Fruit fly (Drosophila melanogaster) whole organism, embryonic: Measurements from ENCODE around the gene hyd.

Experiments used
- Atf3 ChIP-seq: fragments of 200-800 bp; sonication (Bioruptor generic); optimal IDR thresholded peaks from 3 replicates; lab custom pipeline; 2016; ENCODE audit warnings: missing biosample characterization, missing genetic modification characterization
- Atf6 ChIP-seq: fragments of 200-800 bp; sonication (Bioruptor generic); IDR thresholded peaks from 2 replicates; pipeline ENCODE4 v1.3.6; 2022; ENCODE audit warnings: missing biosample characterization, missing genetic modification characterization
- B-H1 ChIP-seq: fragments of 200-800 bp; sonication (Bioruptor generic); IDR thresholded peaks from 3 replicates; pipeline ENCODE4 v1.3.6; 2022; ENCODE audit warnings: missing biosample characterization, missing genetic modification characterization
- CG1024 ChIP-seq: fragments of 200-800 bp; sonication (Bioruptor generic); IDR thresholded peaks from 2 replicates; pipeline ENCODE4 v1.3.6; 2022; ENCODE audit warnings: missing biosample characterization, missing genetic modification characterization
- CG10654 ChIP-seq: fragments of 200-800 bp; sonication (Bioruptor generic); optimal IDR thresholded peaks from 2 replicates; lab custom pipeline; 2016; ENCODE audit warnings: missing biosample characterization, missing genetic modification characterization
- CG12236 ChIP-seq: fragments of 200-800 bp; sonication (Bioruptor generic); optimal IDR thresholded peaks from 2 replicates; lab custom pipeline; 2016; ENCODE audit warnings: missing biosample characterization, missing genetic modification characterization
- CG14441 ChIP-seq: fragments of 200-800 bp; sonication (Bioruptor generic); IDR thresholded peaks from 2 replicates; pipeline ENCODE4 v1.3.6; 2022; ENCODE audit warnings: missing biosample characterization, missing genetic modification characterization
- CG1647 ChIP-seq: fragments of 200-800 bp; sonication (Bioruptor generic); optimal IDR thresholded peaks from 3 replicates; lab custom pipeline; 2016; ENCODE audit warnings: missing biosample characterization, missing genetic modification characterization
- CG16815 ChIP-seq: fragments of 200-800 bp; sonication (Bioruptor generic); optimal IDR thresholded peaks from 3 replicates; lab custom pipeline; 2017; ENCODE audit warnings: missing biosample characterization, mild to moderate bottlenecking, missing genetic modification characterization
- CG1792 ChIP-seq: fragments of 200-800 bp; sonication (Bioruptor generic); optimal IDR thresholded peaks from 2 replicates; lab custom pipeline; 2016; ENCODE audit warnings: missing biosample characterization, missing genetic modification characterization
- CG32532 ChIP-seq: fragments of 200-800 bp; sonication (Bioruptor generic); IDR thresholded peaks from 2 replicates; pipeline ENCODE4 v1.3.6; 2022; ENCODE audit warnings: missing biosample characterization, missing genetic modification characterization
- CG33557 ChIP-seq: fragments of 200-800 bp; sonication (Bioruptor generic); optimal IDR thresholded peaks from 2 replicates; lab custom pipeline; 2019; ENCODE audit warnings: missing biosample characterization, mild to moderate bottlenecking, missing genetic modification characterization, moderate library complexity
- CG34422 ChIP-seq: fragments of 200-800 bp; sonication (Bioruptor generic); IDR thresholded peaks from 3 replicates; pipeline ENCODE4 v1.3.6; 2022; ENCODE audit warnings: missing biosample characterization, missing genetic modification characterization
- CG3838 ChIP-seq: fragments of 200-800 bp; sonication (Bioruptor generic); optimal IDR thresholded peaks from 3 replicates; lab custom pipeline; 2016; ENCODE audit warnings: missing biosample characterization, missing genetic modification characterization
- CG43689 ChIP-seq: fragments of 200-800 bp; sonication (Bioruptor generic); IDR thresholded peaks from 2 replicates; pipeline ENCODE4 v1.3.6; 2022; ENCODE audit warnings: missing biosample characterization, missing genetic modification characterization
- CG7372 ChIP-seq: fragments of 200-800 bp; sonication (Bioruptor generic); IDR thresholded peaks from 2 replicates; pipeline ENCODE4 v1.3.6; 2022; ENCODE audit warnings: missing biosample characterization, missing genetic modification characterization
- CG7928 ChIP-seq: fragments of 200-800 bp; sonication (Bioruptor generic); optimal IDR thresholded peaks from 2 replicates; lab custom pipeline; 2017; ENCODE audit warnings: missing biosample characterization, mild to moderate bottlenecking, missing genetic modification characterization
- CG8924 ChIP-seq: fragments of 200-800 bp; optimal IDR thresholded peaks from 3 replicates; lab custom pipeline; 2019; ENCODE audit warnings: missing biosample characterization, mild to moderate bottlenecking, missing genetic modification characterization, moderate library complexity
- CHES-1-like ChIP-seq: fragments of 200-800 bp; sonication (Bioruptor generic); optimal IDR thresholded peaks from 2 replicates; lab custom pipeline; 2016; ENCODE audit warnings: missing biosample characterization, missing genetic modification characterization
- Dek ChIP-seq: fragments of 200-800 bp; sonication (Bioruptor generic); optimal IDR thresholded peaks from 3 replicates; lab custom pipeline; 2019; ENCODE audit warnings: missing biosample characterization, mild to moderate bottlenecking, missing genetic modification characterization, moderate library complexity
- Drgx ChIP-seq: fragments of 200-800 bp; sonication (Bioruptor generic); IDR thresholded peaks from 2 replicates; pipeline ENCODE4 v1.3.6; 2022; ENCODE audit warnings: missing biosample characterization, missing genetic modification characterization
- HLH3B ChIP-seq: fragments of 200-800 bp; sonication (Bioruptor generic); IDR thresholded peaks from 2 replicates; pipeline ENCODE4 v1.3.6; 2022; ENCODE audit warnings: missing biosample characterization, missing genetic modification characterization
- Hey ChIP-seq: fragments of 200-800 bp; sonication (Bioruptor generic); optimal IDR thresholded peaks from 3 replicates; lab custom pipeline; 2018; ENCODE audit warnings: missing biosample characterization, mild to moderate bottlenecking, missing genetic modification characterization
- MBD-R2 ChIP-seq: fragments of 200-800 bp; sonication (Bioruptor generic); IDR thresholded peaks from 2 replicates; pipeline ENCODE4 v1.3.6; 2022; ENCODE audit warnings: missing biosample characterization, missing genetic modification characterization
- Mad ChIP-seq: fragments of 200-800 bp; sonication (Bioruptor generic); optimal IDR thresholded peaks from 2 replicates; lab custom pipeline; 2016; ENCODE audit warnings: missing biosample characterization, missing genetic modification characterization
- Myb ChIP-seq: fragments of 200-800 bp; sonication (Bioruptor generic); optimal IDR thresholded peaks from 2 replicates; lab custom pipeline; 2016; ENCODE audit warnings: missing biosample characterization, missing genetic modification characterization
- NfI ChIP-seq: fragments of 200-800 bp; sonication (Bioruptor generic); optimal IDR thresholded peaks from 3 replicates; lab custom pipeline; 2018; ENCODE audit warnings: missing biosample characterization, mild to moderate bottlenecking, missing genetic modification characterization, moderate library complexity
- Opbp ChIP-seq: fragments of 200-800 bp; sonication (Bioruptor generic); IDR thresholded peaks from 3 replicates; pipeline ENCODE4 v1.3.6; 2022; ENCODE audit warnings: missing biosample characterization, missing genetic modification characterization; ENCODE audit not compliant: partially characterized antibody
- Optix ChIP-seq: fragments of 200-800 bp; sonication (Bioruptor generic); IDR thresholded peaks from 3 replicates; pipeline ENCODE4 v1.3.6; 2022; ENCODE audit warnings: missing biosample characterization, missing genetic modification characterization
- Six4 ChIP-seq: fragments of 200-800 bp; sonication (Bioruptor generic); optimal IDR thresholded peaks from 2 replicates; lab custom pipeline; 2016; ENCODE audit warnings: missing biosample characterization, missing genetic modification characterization
- Sox102F ChIP-seq: fragments of 200-800 bp; sonication (Bioruptor generic); optimal IDR thresholded peaks from 2 replicates; lab custom pipeline; 2018; ENCODE audit warnings: missing biosample characterization, mild to moderate bottlenecking, missing genetic modification characterization, moderate library complexity
- Ssrp ChIP-seq: fragments of 200-800 bp; sonication (Bioruptor generic); optimal IDR thresholded peaks from 2 replicates; lab custom pipeline; 2018; ENCODE audit warnings: missing biosample characterization, mild to moderate bottlenecking, missing genetic modification characterization, moderate library complexity
- Vsx1 ChIP-seq: fragments of 200-800 bp; sonication (Bioruptor generic); optimal IDR thresholded peaks from 2 replicates; lab custom pipeline; 2017; ENCODE audit warnings: missing biosample characterization, mild to moderate bottlenecking, missing genetic modification characterization, missing genetic modification reagents
- Xrp1 ChIP-seq: fragments of 200-800 bp; sonication (Bioruptor generic); IDR thresholded peaks from 2 replicates; pipeline ENCODE4 v1.3.6; 2022; ENCODE audit warnings: missing biosample characterization, missing genetic modification characterization
- br ChIP-seq: fragments of >200 bp; optimal IDR thresholded peaks from 2 replicates; lab custom pipeline; 2017
- bsh ChIP-seq, 2 experiments: fragments of 200-800 bp; sonication (Bioruptor generic); optimal IDR thresholded peaks; 2 replicates each; lab custom pipeline; 2017 to 2018; ENCODE audit warnings: mild to moderate bottlenecking in 2 of 2, missing biosample characterization in 2 of 2, missing genetic modification characterization in 2 of 2, moderate library complexity in 1 of 2
- cato ChIP-seq: fragments of 200-800 bp; sonication (Bioruptor generic); optimal IDR thresholded peaks from 2 replicates; lab custom pipeline; 2016; ENCODE audit warnings: missing biosample characterization, missing genetic modification characterization, borderline replicate concordance
- caup ChIP-seq: fragments of 200-800 bp; sonication (Bioruptor generic); optimal IDR thresholded peaks from 3 replicates; lab custom pipeline; 2017; ENCODE audit warnings: missing biosample characterization, mild to moderate bottlenecking, missing genetic modification characterization, moderate library complexity; ENCODE audit not compliant: severe bottlenecking
- chm ChIP-seq: fragments of 200-800 bp; sonication (Bioruptor generic); IDR thresholded peaks from 2 replicates; pipeline ENCODE4 v1.3.6; 2022; ENCODE audit warnings: missing biosample characterization, missing genetic modification characterization
- crp ChIP-seq, 2 experiments: fragments of 200-800 bp; sonication (Bioruptor generic); optimal IDR thresholded peaks; 2 replicates in 1 of 2; 3 replicates in 1 of 2; lab custom pipeline; 2017; ENCODE audit warnings: missing biosample characterization in 2 of 2, missing genetic modification characterization in 2 of 2, mild to moderate bottlenecking in 1 of 2, moderate library complexity in 1 of 2
- eve ChIP-seq, 2 experiments: fragments of >200 bp; optimal IDR thresholded peaks; 2 replicates each; lab custom pipeline; 2017; ENCODE audit warnings: missing biosample characterization in 2 of 2, missing genetic modification characterization in 2 of 2
- ham ChIP-seq: fragments of 200-800 bp; sonication (Bioruptor generic); IDR thresholded peaks from 2 replicates; pipeline ENCODE4 v1.3.6; 2022; ENCODE audit warnings: missing biosample characterization, missing genetic modification characterization
- her ChIP-seq: fragments of 200-800 bp; sonication (Bioruptor generic); optimal IDR thresholded peaks from 2 replicates; lab custom pipeline; 2016; ENCODE audit warnings: missing biosample characterization, missing genetic modification characterization
- hth ChIP-seq: fragments of >200 bp; optimal IDR thresholded peaks from 2 replicates; lab custom pipeline; 2017; ENCODE audit warnings: inconsistent platforms
- lov ChIP-seq, 2 experiments: fragments of 200-800 bp in 1 of 2; fragments of >200 bp in 1 of 2; sonication (Bioruptor generic) in 1 of 2; IDR thresholded peaks in 1 of 2; optimal IDR thresholded peaks in 1 of 2; 2 replicates in 1 of 2; 3 replicates in 1 of 2; pipeline versions ENCODE4 v1.3.6 to Lab custom; 2017 to 2022; ENCODE audit warnings: missing biosample characterization in 1 of 2, missing genetic modification characterization in 1 of 2
- oc ChIP-seq: fragments of 200-800 bp; sonication (Bioruptor generic); optimal IDR thresholded peaks from 2 replicates; lab custom pipeline; 2018; ENCODE audit warnings: missing biosample characterization, mild to moderate bottlenecking, missing genetic modification characterization, moderate library complexity
- repo ChIP-seq: fragments of 200-800 bp; sonication (Bioruptor generic); optimal IDR thresholded peaks from 2 replicates; lab custom pipeline; 2016; ENCODE audit warnings: missing biosample characterization, missing genetic modification characterization
- trem ChIP-seq: fragments of 200-800 bp; optimal IDR thresholded peaks from 3 replicates; lab custom pipeline; 2019; ENCODE audit warnings: missing biosample characterization, mild to moderate bottlenecking, missing genetic modification characterization, moderate library complexity
- ttk ChIP-seq: fragments of 200-800 bp; sonication (Bioruptor generic); IDR thresholded peaks from 2 replicates; pipeline ENCODE4 v2.1.2; 2022; ENCODE audit warnings: missing biosample characterization, missing genetic modification characterization
- tup ChIP-seq: fragments of 200-800 bp; sonication (Bioruptor generic); optimal IDR thresholded peaks from 2 replicates; lab custom pipeline; 2016; ENCODE audit warnings: missing biosample characterization, mild to moderate bottlenecking, missing genetic modification characterization, moderate library complexity
- tx ChIP-seq: fragments of 200-800 bp; sonication (Bioruptor generic); optimal IDR thresholded peaks from 2 replicates; lab custom pipeline; 2016; ENCODE audit warnings: missing biosample characterization, missing genetic modification characterization

hyd gene

dm6 chr3R:9704183-9705007 lies 21.0 kb downstream of the hyd start (continued):
- TF ChIP-seq CG1647 (GFP tag; lab: Kevin White, UChicago) (no peak), CG7928 (no peak), Sox102F (GFP tag; lab: Kevin White, UChicago) (no peak), MBD-R2 (GFP tag; lab: Robert Waterston, UW) (no peak), lov (optimal IDR thresholded peaks at IDR 0.05; lab: Kevin White, UChicago) (no peak), lov (GFP tag; IDR thresholded peaks at IDR 0.05; lab: Robert Waterston, UW) (no peak), CG12236 (no peak), Hey (peak; percentile 58), CG10654 (no peak), chm (GFP tag; lab: Robert Waterston, UW) (no peak), Dek (no peak), Drgx (GFP tag; lab: Robert Waterston, UW) (no peak), CG32532 (GFP tag; lab: Robert Waterston, UW) (no peak), caup (GFP tag; lab: Kevin White, UChicago) (peak; percentile 57), CG1792 (GFP tag; lab: Kevin White, UChicago) (no peak), HLH3B (GFP tag; lab: Robert Waterston, UW) (no peak), trem (no peak), bsh (GFP tag; optimal IDR thresholded peaks at IDR 0.05; lab: Kevin White, UChicago) (no peak), CHES-1-like (GFP tag; lab: Kevin White, UChicago) (no peak), repo (GFP tag; lab: Kevin White, UChicago) (no peak), CG3838 (GFP tag; lab: Kevin White, UChicago) (no peak), Myb (no peak), br (lab: Kevin White, UChicago) (no peak), Vsx1 (GFP tag; lab: Kevin White, UChicago) (no peak), tup (no peak), Six4 (GFP tag; lab: Kevin White, UChicago) (no peak), B-H1 (GFP tag; lab: Robert Waterston, UW) (no peak), CG8924 (tag; lab: Kevin White, UChicago) (no peak), CG7372 (GFP tag; lab: Robert Waterston, UW) (no peak), tx (GFP tag; lab: Kevin White, UChicago) (no peak), Atf6 (GFP tag; lab: Robert Waterston, UW) (no peak), CG34422 (GFP tag; lab: Robert Waterston, UW) (no peak), hth (lab: Kevin White, UChicago) (no peak), eve (GFP tag; optimal IDR thresholded peaks at IDR 0.05; lab: Kevin White, UChicago) (no peak), Optix (GFP tag; lab: Robert Waterston, UW) (no peak), CG33557 (GFP tag; lab: Kevin White, UChicago) (no peak), Mad (GFP tag; lab: Kevin White, UChicago) (no peak), Opbp (GFP tag; lab: Robert Waterston, UW) (no peak), CG43689 (no peak), ttk (GFP tag; lab: Robert Waterston, UW) (no peak), Atf3 (GFP tag; lab: Kevin White, UChicago) (peak; percentile 34), her (GFP tag; lab: Kevin White, UChicago) (no peak), oc (tag; lab: Kevin White, UChicago) (no peak), CG1024 (GFP tag; lab: Robert Waterston, UW) (no peak), CG16815 (no peak), CG14441 (GFP tag; lab: Robert Waterston, UW) (no peak), Xrp1 (GFP tag; lab: Robert Waterston, UW) (no peak), ham (GFP tag; lab: Robert Waterston, UW) (no peak), Ssrp (tag; lab: Kevin White, UChicago) (no peak), crp (GFP tag; optimal IDR thresholded peaks at IDR 0.05; lab: Kevin White, UChicago) (peak in 1 of 2 experiments; percentile 67), cato (no peak), NfI (GFP tag; lab: Kevin White, UChicago) (no peak)
